Fruit fly (Drosophila melanogaster) whole organism, prepupa: ENCODE data around the gene CG13607.

Source experiments
- CG10669 ChIP-seq: fragments of 200-800 bp; sonication (Bioruptor generic); optimal IDR thresholded peaks from 3 replicates; lab custom pipeline; 2018; ENCODE audit warnings: missing biosample characterization, mild to moderate bottlenecking, missing genetic modification characterization, moderate library complexity
- CG16779 ChIP-seq: fragments of 200-800 bp; sonication (Bioruptor generic); optimal IDR thresholded peaks from 3 replicates; lab custom pipeline; 2017; ENCODE audit warnings: missing biosample characterization, mild to moderate bottlenecking, missing genetic modification characterization
- CG31627 ChIP-seq: fragments of 200-800 bp; sonication (Bioruptor generic); optimal IDR thresholded peaks from 3 replicates; lab custom pipeline; 2016; ENCODE audit warnings: missing biosample characterization, missing genetic modification characterization
- CG7368 ChIP-seq: fragments of 200-800 bp; sonication (Bioruptor generic); optimal IDR thresholded peaks from 3 replicates; lab custom pipeline; 2016; ENCODE audit warnings: missing biosample characterization, missing genetic modification characterization
- Eip75B ChIP-seq: fragments of 200-800 bp; sonication (Bioruptor generic); optimal IDR thresholded peaks from 3 replicates; lab custom pipeline; 2016; ENCODE audit warnings: missing biosample characterization, missing genetic modification characterization
- Hr39 ChIP-seq: fragments of 200-800 bp; sonication (Bioruptor generic); optimal IDR thresholded peaks from 2 replicates; lab custom pipeline; 2016; ENCODE audit warnings: missing biosample characterization, missing genetic modification characterization
- OdsH ChIP-seq: fragments of 200-800 bp; sonication (Bioruptor generic); optimal IDR thresholded peaks from 3 replicates; lab custom pipeline; 2016; ENCODE audit warnings: missing biosample characterization, missing genetic modification characterization
- acj6 ChIP-seq: fragments of 200-800 bp; sonication (Bioruptor generic); optimal IDR thresholded peaks from 3 replicates; lab custom pipeline; 2016; ENCODE audit warnings: missing biosample characterization, missing genetic modification characterization
- fd85E ChIP-seq: fragments of 200-800 bp; sonication (Bioruptor generic); optimal IDR thresholded peaks from 3 replicates; lab custom pipeline; 2016; ENCODE audit warnings: missing biosample characterization, missing genetic modification characterization
- salr ChIP-seq, 2 experiments: fragments of 200-800 bp; sonication (Bioruptor generic); optimal IDR thresholded peaks; 3 replicates each; lab custom pipeline; 2016 to 2018; ENCODE audit warnings: missing biosample characterization in 2 of 2, missing genetic modification characterization in 2 of 2, mild to moderate bottlenecking in 1 of 2
- svp ChIP-seq: fragments of 200-800 bp; sonication (Bioruptor generic); peaks from one replicate; lab custom pipeline; 2016; ENCODE audit warnings: missing biosample characterization, missing genetic modification characterization

dm6 chr3R:24101437-24101836, 14.7 kb downstream of the CG13607 start:
- TF ChIP-seq salr (GFP tag; optimal IDR thresholded peaks at IDR 0.05; lab: Kevin White, UChicago) = no peak
- TF ChIP-seq fd85E (GFP tag; lab: Kevin White, UChicago) = no peak
- no peak for TF ChIP-seq Hr39
- TF ChIP-seq CG7368 (GFP tag; lab: Kevin White, UChicago) = no peak
- TF ChIP-seq acj6 (GFP tag; lab: Kevin White, UChicago) = no peak
- no peak for TF ChIP-seq svp
- no peak for TF ChIP-seq OdsH
- TF ChIP-seq Eip75B (GFP tag; lab: Kevin White, UChicago) = no peak
- TF ChIP-seq CG31627 = no peak
- TF ChIP-seq CG16779 (tag; lab: Kevin White, UChicago) = no peak
- no peak for TF ChIP-seq CG10669 (GFP tag; lab: Kevin White, UChicago)
